Worm (Caenorhabditis elegans): Measurements from ENCODE around the gene dpl-1.

Gene dpl-1

ce11 chrII:9124353-9124752, 45.4 kb upstream of the dpl-1 start:
- TF ChIP-seq hsf-1 (GFP tag; IDR thresholded peaks at IDR 0.05) = no peak
- TF ChIP-seq ztf-3 (GFP tag; optimal IDR thresholded peaks at IDR 0.05) = no peak
- no peak for TF ChIP-seq hrde-1 (tag; optimal IDR thresholded peaks at IDR 0.05; ENCODE audit: borderline replicate concordance)
- TF ChIP-seq nhr-179 (tag; optimal IDR thresholded peaks at IDR 0.05) = no peak
- no peak for TF ChIP-seq B0261.1 (tag; optimal IDR thresholded peaks at IDR 0.05)
- no peak for TF ChIP-seq ccch-3 (GFP tag; optimal IDR thresholded peaks at IDR 0.05)
- TF ChIP-seq efl-1 (GFP tag; optimal IDR thresholded peaks at IDR 0.05) = no peak
- no peak for TF ChIP-seq C17E4.6 (GFP tag; IDR thresholded peaks at IDR 0.05)
- no peak for TF ChIP-seq Y79H2A.3 (GFP tag; conservative IDR thresholded peaks at IDR 0.05)
- no peak for TF ChIP-seq ceh-100 (GFP tag; IDR thresholded peaks at IDR 0.05)
- TF ChIP-seq nfya-1 (tag; optimal IDR thresholded peaks at IDR 0.05; ENCODE audit: borderline replicate concordance, insufficient read depth) = no peak
- no peak for TF ChIP-seq lsy-27 (tag; optimal IDR thresholded peaks at IDR 0.05; ENCODE audit: borderline replicate concordance, insufficient read depth)

- TF ChIP-seq Y67H2A.10 (GFP tag; conservative IDR thresholded peaks at IDR 0.05) (no peak), nhr-80 (tag; optimal IDR thresholded peaks at IDR 0.05) (peak; percentile 12)
These were observed 44.7 kb upstream of the dpl-1 start for ce11 chrII:9125007-9125406.

- TF ChIP-seq Y79H2A.3 (GFP tag; conservative IDR thresholded peaks at IDR 0.05) (no peak), atf-7 (tag; optimal IDR thresholded peaks at IDR 0.05) (no peak), ztf-26 (tag; optimal IDR thresholded peaks at IDR 0.05) (no peak), madf-6 (GFP tag; IDR thresholded peaks at IDR 0.05) (no peak), tbx-9 (tag; optimal IDR thresholded peaks at IDR 0.05; ENCODE audit: borderline replicate concordance) (no peak), rpc-1 (optimal IDR thresholded peaks at IDR 0.05) (no peak), rpc-1 (tag; optimal IDR thresholded peaks at IDR 0.05) (no peak), D2030.7 (GFP tag; IDR thresholded peaks at IDR 0.05) (no peak), xnd-1 (tag; optimal IDR thresholded peaks at IDR 0.05) (no peak), nfya-1 (tag; optimal IDR thresholded peaks at IDR 0.05; ENCODE audit: borderline replicate concordance, insufficient read depth) (no peak), F57A8.1 (GFP tag; optimal IDR thresholded peaks at IDR 0.05) (no peak), efl-1 (GFP tag; optimal IDR thresholded peaks at IDR 0.05) (no peak), nhr-120 (GFP tag; IDR thresholded peaks at IDR 0.05) (no peak), die-1 (tag; optimal IDR thresholded peaks at IDR 0.05) (no peak), ztf-18 (tag; optimal IDR thresholded peaks at IDR 0.05) (no peak), attf-5 (GFP tag; optimal IDR thresholded peaks at IDR 0.05) (no peak), mxl-1 (tag; optimal IDR thresholded peaks at IDR 0.05) (no peak), him-1 (tag; optimal IDR thresholded peaks at IDR 0.05) (no peak), ztf-3 (GFP tag; optimal IDR thresholded peaks at IDR 0.05) (no peak)
These were observed 42.7 kb upstream of the dpl-1 start for ce11 chrII:9126965-9127364.

ce11 chrII:9127379-9127778, 42.3 kb upstream of the dpl-1 start:
- TF ChIP-seq tbp1 (GFP tag; optimal IDR thresholded peaks at IDR 0.05) = no peak
- no peak for TF ChIP-seq cebp-1 (GFP tag; IDR thresholded peaks at IDR 0.05)
- TF ChIP-seq cebp-1 (tag; optimal IDR thresholded peaks at IDR 0.05) = no peak
- TF ChIP-seq hsf-1 (GFP tag; IDR thresholded peaks at IDR 0.05) = no peak
- no peak for TF ChIP-seq lsy-27 (tag; optimal IDR thresholded peaks at IDR 0.05; ENCODE audit: borderline replicate concordance, insufficient read depth)
- no peak for TF ChIP-seq hlh-12 (tag; optimal IDR thresholded peaks at IDR 0.05)
- TF ChIP-seq B0336.3 (GFP tag; IDR thresholded peaks at IDR 0.05) = no peak
- TF ChIP-seq repo-1 (tag; optimal IDR thresholded peaks at IDR 0.05) = no peak
- TF ChIP-seq nhr-179 (tag; optimal IDR thresholded peaks at IDR 0.05) = no peak
- TF ChIP-seq T26A5.8 (tag; optimal IDR thresholded peaks at IDR 0.05) = no peak
- TF ChIP-seq F57C9.4 (tag; optimal IDR thresholded peaks at IDR 0.05) = no peak
- TF ChIP-seq B0035.1 (tag; optimal IDR thresholded peaks at IDR 0.05) = no peak
- TF ChIP-seq dox-1 (GFP tag; IDR thresholded peaks at IDR 0.05) = no peak

Data from whole organism, young adult.